Worm (Caenorhabditis elegans): ENCODE results near the gene D1086.6.
A peak's percentile ranks its signal among the peaks of the same experiment; 100 is the strongest.

The D1086.6 gene

ce11 chrV:14093805-14094204, 14.2 kb downstream of the D1086.6 start, which contains the start of gene D1086.8:
TSS of gene D1086.8 (plus strand) at chrV:14094105.
- TF ChIP-seq K09A11.1 (tag; optimal IDR thresholded peaks at IDR 0.05; ENCODE audit: insufficient read depth) (no peak), fkh-6 (tag; optimal IDR thresholded peaks at IDR 0.05) (no peak)

ce11 chrV:14094546-14094945, 14.9 kb downstream of the D1086.6 start:
- TF ChIP-seq ttx-3 (tag; optimal IDR thresholded peaks at IDR 0.05): no peak
- no peak for TF ChIP-seq ztf-16 (tag; optimal IDR thresholded peaks at IDR 0.05)
- TF ChIP-seq hlh-6 (tag; optimal IDR thresholded peaks at IDR 0.05): no peak
- no peak for TF ChIP-seq sdc-2 (tag; optimal IDR thresholded peaks at IDR 0.05)
- no peak for TF ChIP-seq dve-1 (tag; optimal IDR thresholded peaks at IDR 0.05)
- no peak for TF ChIP-seq nfya-1 (tag; optimal IDR thresholded peaks at IDR 0.05)
- no peak for TF ChIP-seq nhr-232 (tag; optimal IDR thresholded peaks at IDR 0.05)
- no peak for TF ChIP-seq K09A11.1 (tag; optimal IDR thresholded peaks at IDR 0.05; ENCODE audit: insufficient read depth)
- TF ChIP-seq mec-3 (tag; optimal IDR thresholded peaks at IDR 0.05; ENCODE audit: borderline replicate concordance): no peak
- TF ChIP-seq sox-2 (GFP tag; IDR thresholded peaks at IDR 0.05): no peak
- TF ChIP-seq unc-42 (tag; optimal IDR thresholded peaks at IDR 0.05): no peak
- TF ChIP-seq npax-4 (tag; optimal IDR thresholded peaks at IDR 0.05): no peak
- no peak for TF ChIP-seq fkh-6 (tag; optimal IDR thresholded peaks at IDR 0.05)
- no peak for TF ChIP-seq ceh-14 (tag; optimal IDR thresholded peaks at IDR 0.05)
- TF ChIP-seq sox-4 (tag; optimal IDR thresholded peaks at IDR 0.05): no peak

- TF ChIP-seq unc-55 (GFP tag; optimal IDR thresholded peaks at IDR 0.05) (peak; percentile 9), rnt-1 (tag; optimal IDR thresholded peaks at IDR 0.05) (no peak)
Measured at ce11 chrV:14094953-14095352, 15.4 kb downstream of the D1086.6 start.

- TF ChIP-seq ceh-48 (tag; optimal IDR thresholded peaks at IDR 0.05) (no peak), C38D4.7 (GFP tag; optimal IDR thresholded peaks at IDR 0.05) (no peak), dmd-4 (tag; optimal IDR thresholded peaks at IDR 0.05; ENCODE audit: borderline replicate concordance) (no peak), ceh-30 (tag; optimal IDR thresholded peaks at IDR 0.05) (no peak), hlh-6 (tag; optimal IDR thresholded peaks at IDR 0.05) (no peak), hlh-8 (tag; optimal IDR thresholded peaks at IDR 0.05) (no peak), rnt-1 (tag; optimal IDR thresholded peaks at IDR 0.05) (no peak), pros-1 (tag; optimal IDR thresholded peaks at IDR 0.05) (no peak), lim-6 (tag; optimal IDR thresholded peaks at IDR 0.05) (no peak), elt-2 (tag; optimal IDR thresholded peaks at IDR 0.05) (no peak), unc-3 (GFP tag; conservative IDR thresholded peaks at IDR 0.05) (no peak), unc-3 (tag; optimal IDR thresholded peaks at IDR 0.05) (no peak), fax-1 (tag; optimal IDR thresholded peaks at IDR 0.05) (no peak), fkh-6 (tag; optimal IDR thresholded peaks at IDR 0.05) (no peak), Y22D7AL.16 (tag; optimal IDR thresholded peaks at IDR 0.05) (no peak)
Measured at ce11 chrV:14097358-14097757, 17.8 kb downstream of the D1086.6 start.

- TF ChIP-seq dve-1 (tag; optimal IDR thresholded peaks at IDR 0.05) (no peak), ets-4 (tag; optimal IDR thresholded peaks at IDR 0.05) (no peak), pat-9 (tag; optimal IDR thresholded peaks at IDR 0.05) (no peak), pag-3 (tag; optimal IDR thresholded peaks at IDR 0.05; ENCODE audit: borderline replicate concordance) (no peak), dmd-4 (tag; optimal IDR thresholded peaks at IDR 0.05; ENCODE audit: borderline replicate concordance) (no peak), unc-55 (GFP tag; optimal IDR thresholded peaks at IDR 0.05) (no peak), sdc-2 (tag; optimal IDR thresholded peaks at IDR 0.05) (no peak), hlh-15 (tag; optimal IDR thresholded peaks at IDR 0.05) (no peak), ceh-48 (tag; optimal IDR thresholded peaks at IDR 0.05) (no peak), syd-9 (tag; optimal IDR thresholded peaks at IDR 0.05) (no peak), ceh-9 (tag; optimal IDR thresholded peaks at IDR 0.05) (no peak), ceh-18 (tag; optimal IDR thresholded peaks at IDR 0.05) (no peak), unc-86 (tag; optimal IDR thresholded peaks at IDR 0.05) (no peak), ama-1 (optimal IDR thresholded peaks at IDR 0.05) (no peak), ceh-34 (tag; optimal IDR thresholded peaks at IDR 0.05) (no peak), pqm-1 (tag; optimal IDR thresholded peaks at IDR 0.05) (no peak), ref-2 (tag; optimal IDR thresholded peaks at IDR 0.05) (no peak)
Measured at ce11 chrV:14098519-14098918, 18.9 kb downstream of the D1086.6 start, which contains the start of the genes D1086.2 and D1086.1. TSS of gene D1086.2 (minus strand) at chrV:14098668. TSS of gene D1086.1 (plus strand) at chrV:14098858.

All from whole organism, late embryonic.